Fruit fly (Drosophila melanogaster): Measurements from ENCODE around the gene Ctps.
A peak's percentile ranks its signal among the peaks of the same experiment; 100 is the strongest.

Ctps gene

DNA sequence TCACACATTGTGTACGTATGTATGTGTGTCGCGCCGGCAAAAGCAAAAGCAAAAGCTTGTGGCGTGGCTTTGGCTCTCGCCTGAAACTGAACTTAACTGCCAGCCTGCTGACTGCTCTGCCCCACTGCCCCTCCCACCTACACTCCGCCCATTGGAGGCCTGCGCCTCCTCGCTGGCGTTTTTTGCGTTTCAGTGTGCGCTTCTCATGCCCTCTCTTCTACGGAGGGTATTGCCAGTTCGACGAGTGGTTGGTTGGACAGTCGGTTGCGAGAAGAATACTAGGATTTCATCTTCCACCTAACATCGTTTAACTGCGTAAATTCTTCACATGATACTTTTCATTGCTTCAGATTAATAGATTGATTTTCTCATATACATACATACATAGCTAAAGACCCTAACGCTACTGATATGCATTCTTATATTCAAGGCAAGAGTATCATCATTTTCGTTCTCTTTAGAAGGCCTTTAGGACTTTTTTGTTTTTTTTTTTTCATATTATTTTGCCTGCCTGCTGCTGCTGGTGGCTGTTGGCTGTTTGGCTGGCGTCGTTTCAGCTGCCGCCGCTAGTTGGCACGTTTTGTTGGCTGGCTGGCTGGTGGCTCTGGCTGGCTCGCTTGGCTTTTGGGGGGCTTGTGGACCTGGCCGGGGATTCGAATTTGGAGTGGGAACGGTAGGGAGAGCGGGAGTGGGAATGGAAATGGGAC is 7.3 kb downstream of the Ctps start (continued):
- TF ChIP-seq D (optimal IDR thresholded peaks at IDR 0.05) (no peak), D (GFP tag; optimal IDR thresholded peaks at IDR 0.05) (peak; percentile 6), trh (GFP tag; optimal IDR thresholded peaks at IDR 0.05) (peak; percentile 30), CG6654 (GFP tag; optimal IDR thresholded peaks at IDR 0.05) (no peak), ERR (GFP tag; optimal IDR thresholded peaks at IDR 0.05) (no peak), Taf1 (GFP tag; IDR thresholded peaks at IDR 0.05) (no peak), HLH3B (GFP tag; IDR thresholded peaks at IDR 0.05) (peak; percentile 36; the same call in 1 of the 2 replicates), fd96Cb (tag; optimal IDR thresholded peaks at IDR 0.05) (peak; percentile 22), CG30403 (GFP tag; optimal IDR thresholded peaks at IDR 0.05) (peak; percentile 74), Usf (GFP tag; optimal IDR thresholded peaks at IDR 0.05) (no peak), CG11560 (tag; IDR thresholded peaks at IDR 0.05) (peak; percentile 45; the same call in 1 of the 3 replicates), jing (GFP tag; optimal IDR thresholded peaks at IDR 0.05) (peak; percentile 14), btn (GFP tag; optimal IDR thresholded peaks at IDR 0.05) (no peak), CG12744 (GFP tag; optimal IDR thresholded peaks at IDR 0.05) (no peak), Hr51 (GFP tag; optimal IDR thresholded peaks at IDR 0.05) (peak in 1 of 2 experiments; percentile 69), Hmr (GFP tag; optimal IDR thresholded peaks at IDR 0.05) (peak; percentile 77), nerfin-1 (tag; optimal IDR thresholded peaks at IDR 0.05) (no peak), Hr78 (GFP tag; optimal IDR thresholded peaks at IDR 0.05) (no peak), CG3847 (GFP tag; IDR thresholded peaks at IDR 0.05) (peak; percentile 62), peb (GFP tag; IDR thresholded peaks at IDR 0.05) (peak; percentile 56), Sin3A (optimal IDR thresholded peaks at IDR 0.05) (no peak), Pdp1 (GFP tag; optimal IDR thresholded peaks at IDR 0.05) (peak; percentile 37 to 67), CG16813 (GFP tag; IDR thresholded peaks at IDR 0.05; ENCODE audit: partially characterized antibody) (no peak), CG17802 (tag; optimal IDR thresholded peaks at IDR 0.05) (no peak), jigr1 (GFP tag; IDR thresholded peaks at IDR 0.05) (peak; percentile 49; the same call in 1 of the 3 replicates), CG10654 (GFP tag; optimal IDR thresholded peaks at IDR 0.05) (peak; percentile 9), CG31388 (GFP tag; optimal IDR thresholded peaks at IDR 0.05) (no peak), lbe (GFP tag; optimal IDR thresholded peaks at IDR 0.05) (peak; percentile 59), HLHmδ (GFP tag; optimal IDR thresholded peaks at IDR 0.05) (no peak), Opbp (GFP tag; IDR thresholded peaks at IDR 0.05; ENCODE audit: partially characterized antibody) (no peak), CG1603 (tag; optimal IDR thresholded peaks at IDR 0.05) (peak; percentile 43), CG9797 (GFP tag; optimal IDR thresholded peaks at IDR 0.05) (no peak), fd64A (GFP tag; optimal IDR thresholded peaks at IDR 0.05) (no peak), Hey (tag; optimal IDR thresholded peaks at IDR 0.05) (no peak), CG18011 (GFP tag; optimal IDR thresholded peaks at IDR 0.05) (peak; percentile 17), tgo (GFP tag; IDR thresholded peaks at IDR 0.05) (no peak; the same call in 1 of the 3 replicates), Ada2b (GFP tag; IDR thresholded peaks at IDR 0.05) (no peak), Doc3 (GFP tag; IDR thresholded peaks at IDR 0.05; ENCODE audit: partially characterized antibody) (no peak), bowl (GFP tag; IDR thresholded peaks at IDR 0.05) (no peak), CG16779 (GFP tag; IDR thresholded peaks at IDR 0.05) (0 out of 2 replicates have a peak, but pooled peaks have one; percentile 29), nau (GFP tag; optimal IDR thresholded peaks at IDR 0.05) (peak; percentile 10), ara (GFP tag; IDR thresholded peaks at IDR 0.05) (peak; percentile 21; the same call in 1 of the 2 replicates), E2f2 (GFP tag; IDR thresholded peaks at IDR 0.05) (peak; percentile 33), CG5180 (GFP tag; optimal IDR thresholded peaks at IDR 0.05) (peak; percentile 50), gsb-n (tag; optimal IDR thresholded peaks at IDR 0.05) (no peak), CG4282 (GFP tag; optimal IDR thresholded peaks at IDR 0.05) (no peak), pum (GFP tag; optimal IDR thresholded peaks at IDR 0.05) (peak; percentile 56), CG10959 (GFP tag; IDR thresholded peaks at IDR 0.05) (no peak), Dref (GFP tag; IDR thresholded peaks at IDR 0.05) (no peak), NC2β (GFP tag; optimal IDR thresholded peaks at IDR 0.05) (peak; percentile 23)

Measured in whole organism, embryonic.